Worm (Caenorhabditis elegans): ENCODE results near the gene hcp-3.

ce11 chrIII:9565973-9566372 lies 50.3 kb downstream of the hcp-3 start, which contains the start of gene C48B4.11:
- TF ChIP-seq skn-1 (tag; optimal IDR thresholded peaks at IDR 0.05) (no peak), zag-1 (tag; optimal IDR thresholded peaks at IDR 0.05) (no peak), spr-1 (tag; optimal IDR thresholded peaks at IDR 0.05) (no peak), cey-2 (tag; optimal IDR thresholded peaks at IDR 0.05; ENCODE audit: borderline replicate concordance, insufficient read depth) (no peak), fos-1 (tag; optimal IDR thresholded peaks at IDR 0.05) (no peak)
